Worm (Caenorhabditis elegans): ENCODE data around the gene citk-1.
A peak's percentile ranks its signal among the peaks of the same experiment; 100 is the strongest.

Gene citk-1

ce11 chrII:13945527-13945926 lies 36.8 kb downstream of the citk-1 start:
- TF ChIP-seq eor-1 (tag; optimal IDR thresholded peaks at IDR 0.05): no peak
- peak; percentile 53 for TF ChIP-seq elt-2 (tag; optimal IDR thresholded peaks at IDR 0.05)

DNA sequence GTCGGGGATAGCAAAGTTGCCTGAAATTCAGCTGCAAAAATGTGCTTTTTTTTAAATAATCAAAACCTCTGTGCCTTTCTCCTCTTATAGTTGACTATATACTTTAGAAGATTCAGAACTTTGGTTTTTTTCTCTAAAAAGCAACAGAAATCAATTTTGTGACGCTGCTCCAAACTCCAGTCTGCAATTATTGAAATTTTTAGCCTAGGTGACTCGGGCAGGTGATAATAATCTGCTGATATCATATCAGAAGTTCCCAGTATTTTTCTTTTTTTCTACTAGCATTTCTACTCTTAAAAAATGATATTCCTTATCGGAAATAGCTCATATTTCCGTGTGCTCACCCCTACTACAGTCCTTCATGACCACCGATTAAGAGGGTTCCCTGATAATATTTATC lies 40.6 kb downstream of the citk-1 start, which contains the start of gene sre-44:
Gene sre-44 (plus strand): TSS at position 301 of the 400 bp plus-strand sequence.
- TF ChIP-seq egl-27 (tag; optimal IDR thresholded peaks at IDR 0.05) (no peak), elt-2 (tag; optimal IDR thresholded peaks at IDR 0.05) (peak; percentile 49)

DNA sequence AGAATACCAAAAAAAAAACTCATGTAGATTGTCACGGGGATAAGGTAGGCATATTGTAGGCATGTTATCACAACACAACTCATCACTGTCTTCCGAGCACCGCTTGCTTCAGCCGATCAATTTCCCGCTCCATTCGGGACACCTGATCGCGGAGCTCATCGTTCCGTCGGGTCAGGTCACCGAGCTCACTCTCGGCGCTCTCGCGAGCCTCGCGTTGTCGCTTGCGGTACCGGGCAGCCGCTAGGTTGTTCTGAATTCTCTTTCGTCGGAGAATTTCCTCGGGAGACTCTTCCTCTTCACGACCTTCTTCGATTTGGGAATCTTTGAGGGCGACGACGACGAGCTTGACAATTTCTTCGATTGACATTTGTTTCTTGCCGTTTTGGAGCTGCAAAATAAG lies 43.3 kb downstream of the citk-1 start:
- TF ChIP-seq pha-4 (tag; optimal IDR thresholded peaks at IDR 0.05): no peak
- no peak for TF ChIP-seq R02D3.7 (tag; optimal IDR thresholded peaks at IDR 0.05)
- no peak for TF ChIP-seq fkh-2 (tag; optimal IDR thresholded peaks at IDR 0.05)
- no peak for TF ChIP-seq tbx-2 (tag; optimal IDR thresholded peaks at IDR 0.05)
- TF ChIP-seq nhr-11 (tag; optimal IDR thresholded peaks at IDR 0.05): no peak
- TF ChIP-seq unc-62 (GFP tag; optimal IDR thresholded peaks at IDR 0.05): no peak
- no peak for TF ChIP-seq ceh-9 (tag; optimal IDR thresholded peaks at IDR 0.05)
- TF ChIP-seq mdl-1 (tag; optimal IDR thresholded peaks at IDR 0.05): no peak
- no peak for TF ChIP-seq elt-2 (tag; optimal IDR thresholded peaks at IDR 0.05)
- no peak for TF ChIP-seq nhr-28 (tag; optimal IDR thresholded peaks at IDR 0.05)
- TF ChIP-seq ztf-11 (tag; optimal IDR thresholded peaks at IDR 0.05): no peak
- no peak for TF ChIP-seq hmg-11 (tag; optimal IDR thresholded peaks at IDR 0.05)

DNA sequence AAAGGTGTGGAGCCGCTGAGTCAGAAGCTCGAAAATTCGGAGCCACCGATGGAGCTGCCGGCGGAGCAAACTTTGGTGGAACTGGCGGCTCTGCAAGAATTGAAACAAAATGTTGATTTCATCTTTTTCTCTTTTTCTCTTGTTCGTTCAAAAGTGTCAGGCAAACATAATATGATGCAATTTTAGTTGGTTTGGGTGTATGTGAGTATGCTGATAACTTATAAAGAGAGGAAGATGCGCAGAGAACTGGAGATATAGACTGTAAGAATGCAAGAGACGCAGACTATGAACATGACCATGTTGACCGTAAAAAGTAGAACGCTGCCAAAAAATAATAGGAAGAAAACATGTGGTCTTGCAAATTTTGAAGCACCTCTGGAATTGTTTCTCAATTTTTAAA lies 45.4 kb downstream of the citk-1 start:
- TF ChIP-seq pqm-1 (tag; optimal IDR thresholded peaks at IDR 0.05) (peak; percentile 78), pha-4 (tag; optimal IDR thresholded peaks at IDR 0.05) (peak; percentile 75), jun-1 (tag; optimal IDR thresholded peaks at IDR 0.05) (peak; percentile 12), lin-39 (tag; optimal IDR thresholded peaks at IDR 0.05) (no peak), lin-15B (tag; optimal IDR thresholded peaks at IDR 0.05) (no peak), elt-2 (tag; optimal IDR thresholded peaks at IDR 0.05) (peak; percentile 91), mml-1 (tag; optimal IDR thresholded peaks at IDR 0.05) (no peak), egl-5 (tag; optimal IDR thresholded peaks at IDR 0.05) (no peak), snpc-4 (tag; optimal IDR thresholded peaks at IDR 0.05) (peak; percentile 62)

DNA sequence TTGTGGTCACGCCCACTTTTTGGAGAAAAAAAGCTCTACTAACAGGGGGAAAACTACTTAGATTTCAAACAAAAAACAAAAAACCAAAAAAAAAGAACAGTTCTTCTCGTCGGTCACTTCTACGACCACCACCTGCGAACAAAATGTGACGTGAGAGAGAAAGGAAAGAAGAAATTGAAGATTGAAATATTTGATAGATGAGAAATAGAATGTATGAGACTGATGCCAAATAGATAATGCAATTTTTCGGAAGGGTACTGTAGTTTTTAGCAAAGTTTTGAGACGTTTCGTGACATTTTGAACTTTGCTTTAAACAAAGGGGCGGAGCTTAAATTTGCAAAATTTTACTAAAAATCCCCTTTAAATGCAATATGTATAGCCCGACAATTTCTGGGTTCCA lies 46.3 kb downstream of the citk-1 start:
- no peak for TF ChIP-seq fos-1 (tag; optimal IDR thresholded peaks at IDR 0.05)
- no peak for TF ChIP-seq ceh-9 (tag; optimal IDR thresholded peaks at IDR 0.05)
- no peak for TF ChIP-seq lsy-12 (tag; optimal IDR thresholded peaks at IDR 0.05)
- no peak for TF ChIP-seq mml-1 (tag; optimal IDR thresholded peaks at IDR 0.05)
- no peak for TF ChIP-seq sea-2 (GFP tag; optimal IDR thresholded peaks at IDR 0.05)
- TF ChIP-seq unc-39 (tag; optimal IDR thresholded peaks at IDR 0.05): no peak
- no peak for TF ChIP-seq tbx-2 (tag; optimal IDR thresholded peaks at IDR 0.05)
- TF ChIP-seq nhr-67 (tag; optimal IDR thresholded peaks at IDR 0.05): no peak
- no peak for TF ChIP-seq egl-27 (tag; optimal IDR thresholded peaks at IDR 0.05)
- TF ChIP-seq nhr-11 (tag; optimal IDR thresholded peaks at IDR 0.05): no peak
- no peak for TF ChIP-seq jun-1 (tag; optimal IDR thresholded peaks at IDR 0.05)
- TF ChIP-seq unc-62 (GFP tag; optimal IDR thresholded peaks at IDR 0.05): no peak
- TF ChIP-seq nhr-28 (tag; optimal IDR thresholded peaks at IDR 0.05): no peak
- peak; percentile 2 for TF ChIP-seq nhr-25 (tag; optimal IDR thresholded peaks at IDR 0.05)
- no peak for TF ChIP-seq nhr-23 (tag; optimal IDR thresholded peaks at IDR 0.05)
- TF ChIP-seq elt-1 (tag; optimal IDR thresholded peaks at IDR 0.05): peak; percentile 45
- no peak for TF ChIP-seq nhr-43 (tag; optimal IDR thresholded peaks at IDR 0.05; ENCODE audit: poor library complexity, severe bottlenecking)
- no peak for TF ChIP-seq snpc-4 (tag; optimal IDR thresholded peaks at IDR 0.05)
- no peak for TF ChIP-seq fkh-2 (tag; optimal IDR thresholded peaks at IDR 0.05)
- no peak for TF ChIP-seq fkh-10 (GFP tag; optimal IDR thresholded peaks at IDR 0.05)
- TF ChIP-seq elt-2 (tag; optimal IDR thresholded peaks at IDR 0.05): peak; percentile 38
- no peak for TF ChIP-seq egl-5 (tag; optimal IDR thresholded peaks at IDR 0.05)
- no peak for TF ChIP-seq nhr-237 (tag; optimal IDR thresholded peaks at IDR 0.05)

ce11 chrII:13956529-13956928 lies 47.8 kb downstream of the citk-1 start:
- TF ChIP-seq elt-2 (tag; optimal IDR thresholded peaks at IDR 0.05): peak; percentile 96
- TF ChIP-seq nfya-1 (tag; optimal IDR thresholded peaks at IDR 0.05; ENCODE audit: insufficient read depth): peak; percentile 59
- TF ChIP-seq pha-4 (tag; optimal IDR thresholded peaks at IDR 0.05): peak; percentile 33
- TF ChIP-seq pqm-1 (tag; optimal IDR thresholded peaks at IDR 0.05): peak; percentile 92
- no peak for TF ChIP-seq nhr-28 (tag; optimal IDR thresholded peaks at IDR 0.05)
- peak; percentile 13 for TF ChIP-seq jun-1 (tag; optimal IDR thresholded peaks at IDR 0.05)
